Fruit fly (Drosophila melanogaster) S2 (cell line): ENCODE results near the gene CG15169.

Source experiments
- CG8478 ChIP-seq: fragments of >200 bp; optimal IDR thresholded peaks from 2 replicates; lab custom pipeline; 2018
- CTCF ChIP-seq, 2 experiments: fragments of >200 bp; optimal IDR thresholded peaks; 2 replicates each; lab custom pipeline; 2018

DNA sequence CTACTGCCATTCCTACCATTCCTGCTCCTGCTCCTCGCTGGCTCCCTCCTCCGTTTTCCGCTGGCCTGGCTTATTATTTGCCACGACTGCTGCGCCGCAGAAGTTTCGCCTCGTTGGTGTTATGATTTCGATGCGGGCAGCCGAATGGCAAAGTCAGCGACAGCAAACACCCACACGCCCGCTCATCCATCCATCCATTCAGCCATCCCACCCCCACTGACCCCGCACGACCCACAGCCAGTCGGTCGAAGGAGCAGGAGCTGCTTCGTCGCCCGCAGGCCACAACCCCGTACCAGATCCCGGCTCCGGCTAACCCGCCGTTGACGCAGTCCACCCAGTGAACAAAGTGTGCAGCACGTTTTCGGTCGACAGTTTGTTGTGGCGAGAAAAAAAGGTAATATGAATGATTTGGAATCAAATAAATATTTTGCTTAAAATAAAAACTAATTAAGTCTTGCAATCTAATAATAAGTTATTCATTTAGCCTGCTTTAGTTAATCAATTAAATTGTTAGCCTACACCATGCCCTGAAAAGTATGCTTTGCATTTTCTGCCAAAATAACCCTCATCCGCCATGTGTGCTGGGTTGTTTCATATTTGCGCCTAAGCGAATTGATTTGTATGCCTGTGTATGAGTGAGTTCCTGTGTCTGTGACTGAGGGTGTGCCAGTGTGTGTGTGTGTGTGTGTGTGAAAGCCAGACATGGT, 35.8 kb downstream of the CG15169 start:
- TF ChIP-seq CG8478 (lab: Kevin White, UChicago) (no peak), CTCF (optimal IDR thresholded peaks at IDR 0.05; lab: Kevin White, UChicago) (no peak)
